Worm (Caenorhabditis elegans): ENCODE results near the gene egg-2.

DNA sequence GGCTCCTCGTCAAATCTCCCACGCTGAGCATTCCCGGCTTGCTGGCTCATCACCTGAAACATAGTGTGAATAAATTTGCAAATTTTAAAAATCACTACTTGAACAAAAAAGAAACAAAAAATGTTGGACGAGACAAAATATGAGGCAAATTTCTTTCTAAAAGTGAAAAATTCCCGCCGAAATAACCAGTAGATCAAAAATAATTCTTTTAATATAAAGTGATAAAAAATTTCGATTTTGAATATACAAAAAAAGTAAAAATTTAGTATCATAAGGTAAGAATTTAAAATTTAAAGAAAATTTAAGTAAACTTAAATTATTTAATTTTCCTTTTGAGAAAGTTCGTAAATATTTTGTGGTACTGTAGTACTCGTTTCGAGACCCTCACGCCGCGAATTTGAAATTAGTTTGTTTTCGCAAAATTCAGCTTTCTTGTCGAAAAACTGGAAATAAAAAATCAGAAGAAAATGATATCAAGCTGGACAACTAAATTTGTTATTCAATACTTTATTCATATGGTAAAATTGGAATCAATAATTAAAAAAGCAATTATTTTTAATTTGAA lies at the start of gene egg-2:
- TF ChIP-seq egl-13 (tag; optimal IDR thresholded peaks at IDR 0.05): no peak
- TF ChIP-seq nhr-237 (tag; optimal IDR thresholded peaks at IDR 0.05): no peak
- no peak for TF ChIP-seq jun-1 (tag; optimal IDR thresholded peaks at IDR 0.05)
- no peak for TF ChIP-seq nhr-19 (GFP tag; conservative IDR thresholded peaks at IDR 0.05)
- TF ChIP-seq mab-9 (GFP tag; IDR thresholded peaks at IDR 0.05): no peak
- no peak for TF ChIP-seq pax-3 (tag; optimal IDR thresholded peaks at IDR 0.05)
- no peak for TF ChIP-seq unc-62 (GFP tag; optimal IDR thresholded peaks at IDR 0.05)
- TF ChIP-seq aha-1 (tag; optimal IDR thresholded peaks at IDR 0.05): no peak
- TF ChIP-seq ces-1 (GFP tag; optimal IDR thresholded peaks at IDR 0.05): no peak
- TF ChIP-seq lin-39 (tag; optimal IDR thresholded peaks at IDR 0.05): no peak
- TF ChIP-seq C16A3.4 (tag; optimal IDR thresholded peaks at IDR 0.05): no peak
- no peak for TF ChIP-seq skn-1 (tag; optimal IDR thresholded peaks at IDR 0.05)
- TF ChIP-seq lsy-2 (tag; optimal IDR thresholded peaks at IDR 0.05): no peak
- TF ChIP-seq ceh-82 (tag; optimal IDR thresholded peaks at IDR 0.05): no peak

Data from whole organism, L1 larva.